Fruit fly (Drosophila melanogaster) whole organism, wandering third instar larva: ENCODE measurements around the gene Gug.

Source experiments
- Hnf4 ChIP-seq: fragments of 200-800 bp; sonication (Bioruptor generic); optimal IDR thresholded peaks from 2 replicates; lab custom pipeline; 2016; ENCODE audit warnings: missing biosample characterization, mild to moderate bottlenecking, missing genetic modification characterization
- Myc ChIP-seq: fragments of >200 bp; optimal IDR thresholded peaks from 2 replicates; lab custom pipeline; 2017
- OdsH ChIP-seq: fragments of 200-800 bp; sonication (Bioruptor generic); optimal IDR thresholded peaks from 2 replicates; lab custom pipeline; 2016; ENCODE audit warnings: missing biosample characterization, mild to moderate bottlenecking, missing genetic modification characterization
- ey ChIP-seq: fragments of 200-800 bp; sonication (Bioruptor generic); optimal IDR thresholded peaks from 2 replicates; lab custom pipeline; 2016; ENCODE audit warnings: missing biosample characterization, missing genetic modification characterization
- pan ChIP-seq: fragments of >200 bp; optimal IDR thresholded peaks from 2 replicates; lab custom pipeline; 2017
- sv ChIP-seq: fragments of 200-800 bp; sonication (Bioruptor generic); optimal IDR thresholded peaks from 3 replicates; lab custom pipeline; 2016; ENCODE audit warnings: missing biosample characterization, missing genetic modification characterization

DNA sequence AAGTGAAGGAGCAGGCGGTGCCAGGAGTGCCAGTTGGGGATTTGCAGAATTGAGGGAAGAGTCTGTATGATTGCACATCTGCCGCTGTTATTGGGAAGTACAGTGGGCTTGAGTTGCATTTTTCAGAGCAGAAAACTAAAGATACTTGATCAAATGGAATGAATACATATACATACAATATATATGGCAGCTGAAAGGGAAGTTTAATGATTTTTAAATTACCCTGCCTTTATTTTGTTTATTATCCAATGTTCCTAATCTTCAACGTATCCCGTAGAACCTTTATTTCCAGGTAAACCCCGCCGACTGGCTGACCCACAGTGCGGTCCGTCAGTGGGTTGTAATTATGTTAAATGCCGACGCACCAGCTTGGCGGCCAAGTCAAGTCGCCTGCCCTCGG is 31.2 kb downstream of the Gug start:
- TF ChIP-seq ey = no peak
- TF ChIP-seq Myc (lab: Kevin White, UChicago) = no peak
- no peak for TF ChIP-seq OdsH (GFP tag; lab: Kevin White, UChicago)
- TF ChIP-seq Hnf4 (GFP tag; lab: Kevin White, UChicago) = no peak
- no peak for TF ChIP-seq sv (GFP tag; lab: Kevin White, UChicago)
- TF ChIP-seq pan (lab: Kevin White, UChicago) = no peak
